Worm (Caenorhabditis elegans) whole organism, L1 larva: ENCODE data around the gene F31D4.5.

Experiments used
- C16A3.4 ChIP-seq: fragments of 150-350 bp; optimal IDR thresholded peaks from 2 replicates; lab custom pipeline; 2014; ENCODE audit warnings: missing biosample characterization, missing genetic modification characterization
- F16B12.6 ChIP-seq: fragments of 150-350 bp; optimal IDR thresholded peaks from 2 replicates; lab custom pipeline; 2014; ENCODE audit warnings: missing biosample characterization, missing genetic modification characterization
- blmp-1 ChIP-seq: fragments of 150-350 bp; optimal IDR thresholded peaks from 2 replicates; lab custom pipeline; 2014; ENCODE audit warnings: missing biosample characterization, missing genetic modification characterization
- ceh-63 ChIP-seq: fragments of 200-800 bp; sonication (Bioruptor generic); optimal IDR thresholded peaks from 2 replicates; lab custom pipeline; 2018; ENCODE audit warnings: mild to moderate bottlenecking, missing genetic modification characterization, missing compliant biosample characterization
- ceh-82 ChIP-seq, 3 experiments: fragments of 150-350 bp in 1 of 3; sonication (generic microtip) in 2 of 3; optimal IDR thresholded peaks; 2 replicates each; lab custom pipeline; 2014 to 2017; ENCODE audit warnings: missing biosample characterization in 3 of 3, missing genetic modification characterization in 3 of 3
- hlh-17 ChIP-seq: fragments of 200-800 bp; sonication (Bioruptor generic); optimal IDR thresholded peaks from 2 replicates; lab custom pipeline; 2018; ENCODE audit warnings: missing genetic modification characterization, mild to moderate bottlenecking, missing compliant biosample characterization, moderate library complexity, borderline replicate concordance
- irx-1 ChIP-seq: sonication (generic microtip); optimal IDR thresholded peaks from 2 replicates; lab custom pipeline; 2016; ENCODE audit warnings: missing genetic modification characterization, missing compliant biosample characterization
- jun-1 ChIP-seq: fragments of 150-350 bp; optimal IDR thresholded peaks from 2 replicates; lab custom pipeline; 2014; ENCODE audit warnings: missing biosample characterization, missing genetic modification reagents, missing genetic modification characterization
- lin-15B ChIP-seq: fragments of 150-350 bp; sonication (generic microtip); optimal IDR thresholded peaks from 3 replicates; lab custom pipeline; 2014; ENCODE audit warnings: missing biosample characterization, missing genetic modification characterization
- lin-39 ChIP-seq: fragments of 150-350 bp; optimal IDR thresholded peaks from 2 replicates; lab custom pipeline; 2014; ENCODE audit warnings: missing biosample characterization, missing genetic modification reagents, missing genetic modification characterization
- lsy-2 ChIP-seq, 2 experiments: fragments of 150-350 bp; optimal IDR thresholded peaks; 2 replicates each; lab custom pipeline; 2014; ENCODE audit warnings: missing biosample characterization in 2 of 2, missing genetic modification characterization in 2 of 2
- nhr-11 ChIP-seq: fragments of 150-350 bp; optimal IDR thresholded peaks from 2 replicates; lab custom pipeline; 2014; ENCODE audit warnings: missing biosample characterization, missing genetic modification characterization
- nhr-12 ChIP-seq: sonication (generic microtip); optimal IDR thresholded peaks from 2 replicates; lab custom pipeline; 2017; ENCODE audit warnings: missing biosample characterization, missing genetic modification characterization
- nhr-20 ChIP-seq: sonication (generic microtip); optimal IDR thresholded peaks from 2 replicates; lab custom pipeline; 2016; ENCODE audit warnings: mild to moderate bottlenecking, missing genetic modification characterization, missing compliant biosample characterization
- nhr-85 ChIP-seq: sonication (generic microtip); peaks from one replicate; lab custom pipeline; 2016; ENCODE audit warnings: missing genetic modification characterization, inconsistent platforms, missing compliant biosample characterization
- pax-3 ChIP-seq: fragments of 200-800 bp; sonication (Bioruptor generic); optimal IDR thresholded peaks from 2 replicates; lab custom pipeline; 2018; ENCODE audit warnings: mild to moderate bottlenecking, missing genetic modification characterization, moderate library complexity, missing compliant biosample characterization
- snpc-4 ChIP-seq: fragments of 150-350 bp; optimal IDR thresholded peaks from 2 replicates; lab custom pipeline; 2014; ENCODE audit warnings: missing biosample characterization, missing genetic modification characterization
- sox-4 ChIP-seq: sonication (generic microtip); optimal IDR thresholded peaks from 2 replicates; lab custom pipeline; 2016; ENCODE audit warnings: missing genetic modification characterization, missing compliant biosample characterization
- unc-62 ChIP-seq: fragments of 150-350 bp; optimal IDR thresholded peaks from 2 replicates; lab custom pipeline; 2014; ENCODE audit warnings: missing biosample characterization, missing genetic modification reagents, missing genetic modification characterization
- xbp-1 ChIP-seq: sonication (generic microtip); optimal IDR thresholded peaks from 2 replicates; lab custom pipeline; 2016; ENCODE audit warnings: missing genetic modification characterization, missing compliant biosample characterization
- ztf-11 ChIP-seq, 2 experiments: sonication (generic microtip); optimal IDR thresholded peaks; 2 replicates each; lab custom pipeline; 2016 to 2017; ENCODE audit warnings: missing genetic modification characterization in 2 of 2, missing biosample characterization in 1 of 2, missing compliant biosample characterization in 1 of 2

The F31D4.5 gene

ce11 chrV:20904094-20904268 is 50.1 kb downstream of the F31D4.5 start, which contains the start of gene acs-12:
acs-12 (plus strand) TSS chrV:20904169.
- TF ChIP-seq xbp-1 (tag; lab: Kevin White, UChicago) (no peak), lin-39 (no peak), jun-1 (no peak), lsy-2 (tag; optimal IDR thresholded peaks at IDR 0.05; lab: Kevin White, UChicago) (no peak), sox-4 (tag; lab: Kevin White, UChicago) (no peak), pax-3 (tag; lab: Kevin White, UChicago) (no peak), snpc-4 (tag; lab: Kevin White, UChicago) (no peak), ceh-82 (tag; optimal IDR thresholded peaks at IDR 0.05; lab: Kevin White, UChicago) (no peak), nhr-85 (tag; lab: Kevin White, UChicago) (no peak), hlh-17 (GFP tag; lab: Kevin White, UChicago) (no peak), F16B12.6 (no peak), unc-62 (no peak), irx-1 (tag; lab: Kevin White, UChicago) (no peak), C16A3.4 (no peak), ceh-63 (GFP tag; lab: Kevin White, UChicago) (no peak), ztf-11 (tag; optimal IDR thresholded peaks at IDR 0.05; lab: Kevin White, UChicago) (no peak), nhr-20 (no peak), lin-15B (tag; lab: Kevin White, UChicago) (no peak), nhr-12 (tag; lab: Kevin White, UChicago) (no peak), blmp-1 (no peak)

DNA sequence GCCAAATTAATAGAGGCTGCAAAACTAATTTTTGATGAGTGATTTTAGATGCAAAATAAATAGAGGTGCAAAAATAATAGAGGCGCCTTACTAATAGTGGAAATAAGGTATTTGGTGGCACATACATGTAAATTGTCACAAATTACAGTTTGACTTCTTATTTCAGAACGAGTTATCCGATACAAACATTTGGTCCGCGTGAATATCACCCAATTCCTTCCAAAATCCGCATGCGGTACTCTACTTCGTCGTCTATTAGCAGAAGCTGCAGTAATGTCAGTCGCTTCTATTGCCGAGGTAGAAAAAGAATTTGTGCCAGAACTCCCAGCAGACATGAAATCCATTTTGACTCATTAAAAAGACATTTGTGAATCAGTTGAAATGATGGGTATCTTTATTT is 53.1 kb downstream of the F31D4.5 start:
- TF ChIP-seq nhr-11 (tag; lab: Kevin White, UChicago): no peak
- peak; percentile 34 for TF ChIP-seq nhr-85 (tag; lab: Kevin White, UChicago)
